Fruit fly (Drosophila melanogaster): ENCODE measurements around the gene Atac3.

Gene Atac3

DNA sequence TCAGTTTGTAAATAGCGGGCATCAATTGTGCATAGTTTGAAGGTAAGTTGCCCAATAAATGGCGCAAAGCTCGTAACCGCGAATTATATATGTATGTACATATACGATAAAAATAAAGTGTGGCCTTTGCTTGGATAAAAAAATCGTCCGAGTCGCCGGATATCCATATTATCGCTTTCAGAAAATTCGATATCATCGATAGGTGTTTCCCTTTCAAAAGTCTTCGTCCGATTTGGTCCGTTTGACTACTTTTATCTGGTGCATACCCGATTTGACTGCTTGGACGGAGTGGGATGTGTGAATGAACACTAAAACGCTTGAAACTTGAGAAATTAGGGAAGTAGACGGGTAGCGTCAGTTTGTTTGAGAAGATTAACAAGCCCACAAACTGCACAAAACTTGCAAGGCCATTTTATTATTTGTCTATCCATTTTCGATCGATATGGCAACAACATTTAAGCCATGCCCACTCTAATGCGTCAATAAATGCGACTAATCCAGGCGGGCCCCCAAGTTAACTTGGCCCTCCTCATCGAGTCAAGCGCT, 1.4 kb upstream of the Atac3 start (continued):
- peak; percentile 63; the same call in 1 of the 4 replicates for TF ChIP-seq Dll (GFP tag; IDR thresholded peaks at IDR 0.05; ENCODE audit: partially characterized antibody)
- peak; percentile 71 for TF ChIP-seq Dref (GFP tag; IDR thresholded peaks at IDR 0.05)
- no peak for TF ChIP-seq Bdp1 (GFP tag; optimal IDR thresholded peaks at IDR 0.05)
- TF ChIP-seq nmo (GFP tag; optimal IDR thresholded peaks at IDR 0.05), result peak; percentile 5
- TF ChIP-seq CG17802 (tag; optimal IDR thresholded peaks at IDR 0.05), result no peak
- no peak for TF ChIP-seq CG16779 (GFP tag; IDR thresholded peaks at IDR 0.05)

DNA sequence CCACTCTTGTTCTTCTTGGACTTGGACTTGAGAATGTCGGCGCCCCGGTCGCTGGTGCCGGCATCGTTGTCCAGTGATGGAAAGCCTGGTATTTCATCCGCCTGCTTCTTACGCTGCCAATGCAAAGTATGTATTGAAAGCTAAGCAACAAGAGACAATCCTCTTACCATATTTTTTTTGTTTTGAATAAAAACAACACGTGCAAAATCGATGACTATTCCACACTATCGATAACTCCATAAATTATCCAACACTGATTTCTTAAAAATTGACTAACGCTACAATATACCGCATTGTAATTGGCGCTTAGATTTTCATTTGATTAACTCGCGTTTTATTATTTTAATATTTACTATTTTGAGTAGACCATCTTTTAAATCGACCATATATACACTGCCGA, 3.3 kb downstream of the Atac3 start, which contains the start of gene CG32344:
CG32344 (minus strand) TSS at position 235 of the 400 bp plus-strand sequence.
- TF ChIP-seq CG32772 (GFP tag; IDR thresholded peaks at IDR 0.05), result no peak
- TF ChIP-seq CG13775 (GFP tag; optimal IDR thresholded peaks at IDR 0.05), result no peak
- no peak for TF ChIP-seq CG16779 (GFP tag; IDR thresholded peaks at IDR 0.05)
- TF ChIP-seq maf-S (GFP tag; optimal IDR thresholded peaks at IDR 0.05), result no peak
- peak; percentile 50 for TF ChIP-seq kay (GFP tag; optimal IDR thresholded peaks at IDR 0.05)
- peak; percentile 72 for TF ChIP-seq sna (GFP tag; IDR thresholded peaks at IDR 0.05; ENCODE audit: partially characterized antibody)
- TF ChIP-seq Nf-YB (GFP tag; optimal IDR thresholded peaks at IDR 0.05), result no peak
- TF ChIP-seq CG15514 (GFP tag; optimal IDR thresholded peaks at IDR 0.05), result peak; percentile 17
- no peak for TF ChIP-seq ems (GFP tag; optimal IDR thresholded peaks at IDR 0.05)
- TF ChIP-seq Ravus (GFP tag; IDR thresholded peaks at IDR 0.05), result no peak
- TF ChIP-seq sens (GFP tag), result peak; percentile 57
- no peak for TF ChIP-seq CG8388 (GFP tag; optimal IDR thresholded peaks at IDR 0.05)
- peak; percentile 5 for TF ChIP-seq CG12391 (tag; optimal IDR thresholded peaks at IDR 0.05)
- TF ChIP-seq Dp (GFP tag; optimal IDR thresholded peaks at IDR 0.05), result peak; percentile 90
- peak; percentile 74; the same call in 1 of the 2 replicates for TF ChIP-seq hbn (GFP tag; IDR thresholded peaks at IDR 0.05; ENCODE audit: partially characterized antibody)
- no peak for TF ChIP-seq Vsx1 (GFP tag; optimal IDR thresholded peaks at IDR 0.05)
- TF ChIP-seq CG8290 (GFP tag; optimal IDR thresholded peaks at IDR 0.05), result peak; percentile 25
- no peak for TF ChIP-seq CG8290 (tag; optimal IDR thresholded peaks at IDR 0.05)
- no peak for TF ChIP-seq slbo (GFP tag; IDR thresholded peaks at IDR 0.05)
- no peak for TF ChIP-seq zfh2 (GFP tag; optimal IDR thresholded peaks at IDR 0.05)
- TF ChIP-seq B-H2 (GFP tag; optimal IDR thresholded peaks at IDR 0.05), result peak; percentile 40
- peak; percentile 40 for TF ChIP-seq grn (GFP tag; optimal IDR thresholded peaks at IDR 0.05)
- TF ChIP-seq CG31224 (GFP tag; IDR thresholded peaks at IDR 0.05), result no peak
- no peak for TF ChIP-seq CG31388 (GFP tag; optimal IDR thresholded peaks at IDR 0.05)
- TF ChIP-seq mld (GFP tag; IDR thresholded peaks at IDR 0.05; ENCODE audit: partially characterized antibody), result peak; percentile 50; the same call in 1 of the 3 replicates
- TF ChIP-seq ab (GFP tag; optimal IDR thresholded peaks at IDR 0.05), result no peak
- peak; percentile 97 for TF ChIP-seq dm (GFP tag; optimal IDR thresholded peaks at IDR 0.05)
- TF ChIP-seq inv (GFP tag; IDR thresholded peaks at IDR 0.05; ENCODE audit: partially characterized antibody), result peak; percentile 51
- no peak for TF ChIP-seq CrebB (tag; optimal IDR thresholded peaks at IDR 0.05)
- TF ChIP-seq Atf-2 (GFP tag; optimal IDR thresholded peaks at IDR 0.05), result no peak
- TF ChIP-seq zen2 (GFP tag; IDR thresholded peaks at IDR 0.05; ENCODE audit: partially characterized antibody), result peak; percentile 65; the same call in 2 of the 3 replicates
- peak; percentile 74 for TF ChIP-seq Med (GFP tag)
- peak; percentile 16 for TF ChIP-seq CG12659 (GFP tag; optimal IDR thresholded peaks at IDR 0.05)
- no peak for TF ChIP-seq H2.0 (GFP tag; IDR thresholded peaks at IDR 0.05)
- no peak for TF ChIP-seq zfh1 (GFP tag; IDR thresholded peaks at IDR 0.05)
- no peak for TF ChIP-seq NC2β (GFP tag; optimal IDR thresholded peaks at IDR 0.05)
- no peak for TF ChIP-seq al (GFP tag; IDR thresholded peaks at IDR 0.05)
- TF ChIP-seq Drgx (GFP tag; IDR thresholded peaks at IDR 0.05), result no peak
- TF ChIP-seq CG14860 (GFP tag; IDR thresholded peaks at IDR 0.05; ENCODE audit: partially characterized antibody), result peak; percentile 59
- peak; percentile 17 for TF ChIP-seq mam (GFP tag; optimal IDR thresholded peaks at IDR 0.05)
- TF ChIP-seq HLHmδ (GFP tag; optimal IDR thresholded peaks at IDR 0.05), result no peak
- peak; percentile 41 for TF ChIP-seq CG9797 (GFP tag; optimal IDR thresholded peaks at IDR 0.05)
- no peak for TF ChIP-seq fd102C (GFP tag; optimal IDR thresholded peaks at IDR 0.05)
- 0 out of 3 replicates have a peak, but pooled peaks have one; percentile 24 for TF ChIP-seq CG17361 (GFP tag; IDR thresholded peaks at IDR 0.05)
